Worm (Caenorhabditis elegans) whole organism, L4 larva: ENCODE measurements around the gene F38G1.3.

ENCODE experiments used
- F49E8.2 ChIP-seq: sonication (generic microtip); optimal IDR thresholded peaks from 2 replicates; lab custom pipeline; 2016; ENCODE audit warnings: missing compliant biosample characterization, mild to moderate bottlenecking, missing genetic modification characterization, borderline replicate concordance
- Y105C5A.15 ChIP-seq: fragments of 200-800 bp; sonication (Bioruptor generic); IDR thresholded peaks from 2 replicates; pipeline ENCODE4 v1.3.6; 2022; ENCODE audit warnings: missing genetic modification characterization, missing compliant biosample characterization
- aha-1 ChIP-seq: fragments of 150-350 bp; peaks from one replicate; lab custom pipeline; 2014; ENCODE audit warnings: missing biosample characterization, missing genetic modification characterization
- ces-1 ChIP-seq: fragments of 150-350 bp; sonication (generic microtip); optimal IDR thresholded peaks from 4 replicates; lab custom pipeline; 2014; ENCODE audit warnings: missing biosample characterization, missing genetic modification reagents, missing genetic modification characterization
- ctbp-1 ChIP-seq: fragments of 200-800 bp; sonication (Bioruptor generic); IDR thresholded peaks from 2 replicates; pipeline ENCODE4 v1.3.6; 2022; ENCODE audit warnings: missing genetic modification reagents, missing genetic modification characterization, missing compliant biosample characterization

DNA sequence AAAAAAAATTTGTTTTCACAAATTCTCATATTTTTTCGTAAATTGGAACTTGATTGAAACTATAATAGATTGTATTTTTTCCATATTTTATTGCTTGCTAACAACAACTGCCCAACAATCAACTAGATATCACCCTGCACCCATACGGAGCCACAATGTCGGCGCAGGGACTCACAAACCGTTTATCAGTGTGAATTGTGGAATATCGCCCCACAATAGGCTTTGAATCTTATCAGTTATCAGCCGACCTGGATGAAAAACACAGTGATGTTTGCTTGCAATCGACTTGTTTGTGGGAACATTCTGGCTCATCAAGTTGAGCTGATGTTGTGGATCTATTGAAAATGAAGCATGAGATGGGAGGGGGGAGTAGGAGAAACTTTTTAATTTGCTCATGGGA lies 37.3 kb upstream of the F38G1.3 start:
- TF ChIP-seq F49E8.2 (tag; lab: Kevin White, UChicago) (no peak), ces-1 (GFP tag; lab: Kevin White, UChicago) (no peak), Y105C5A.15 (GFP tag; lab: Robert Waterston, UW) (no peak), aha-1 (tag; lab: Kevin White, UChicago) (peak; percentile 54), ctbp-1 (no peak)
